Fruit fly (Drosophila melanogaster): Measurements from ENCODE around the gene CG4502.

DNA sequence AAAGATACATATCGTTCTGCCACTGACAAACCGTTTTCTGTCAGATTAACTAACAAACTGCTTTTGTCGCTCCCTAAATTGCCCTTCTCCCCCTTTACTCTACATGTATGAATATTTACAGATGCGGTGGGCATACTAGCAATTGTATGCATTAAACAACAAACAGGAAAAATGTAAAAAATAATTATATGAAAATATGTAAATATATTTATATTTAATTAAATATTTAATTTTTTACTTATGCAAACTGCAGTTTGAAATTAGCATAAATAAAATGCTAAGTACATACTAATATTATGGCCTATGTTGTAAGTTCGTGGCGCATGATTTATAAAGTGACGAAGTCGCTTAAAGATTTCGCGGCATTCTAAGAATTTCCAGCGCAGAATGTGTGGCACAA lies 53.3 kb downstream of the CG4502 start:
- no peak for TF ChIP-seq hkb (optimal IDR thresholded peaks at IDR 0.05)
- peak; percentile 61; the same call in 1 of the 2 replicates for TF ChIP-seq hkb (GFP tag; IDR thresholded peaks at IDR 0.05)
- no peak for TF ChIP-seq kay (GFP tag; optimal IDR thresholded peaks at IDR 0.05)
- no peak for TF ChIP-seq pho (GFP tag; optimal IDR thresholded peaks at IDR 0.05)
- TF ChIP-seq amos (GFP tag; IDR thresholded peaks at IDR 0.05; ENCODE audit: partially characterized antibody) = no peak
- no peak for TF ChIP-seq vfl (GFP tag; optimal IDR thresholded peaks at IDR 0.05)
- TF ChIP-seq esg (GFP tag; conservative IDR thresholded peaks at IDR 0.05) = peak; percentile 55
- TF ChIP-seq sna (GFP tag; IDR thresholded peaks at IDR 0.05; ENCODE audit: partially characterized antibody) = no peak
- TF ChIP-seq ATbp (GFP tag; optimal IDR thresholded peaks at IDR 0.05) = peak; percentile 53
- no peak for TF ChIP-seq bowl (GFP tag; IDR thresholded peaks at IDR 0.05)
